Worm (Caenorhabditis elegans) whole organism, early embryonic: ENCODE results near the gene dnj-15.

ENCODE experiments used
- ama-1 ChIP-seq: fragments of 150-350 bp; optimal IDR thresholded peaks from 2 replicates; lab custom pipeline; 2014
- ets-7 ChIP-seq: sonication (generic microtip); optimal IDR thresholded peaks from 2 replicates; lab custom pipeline; 2016; ENCODE audit warnings: missing genotype, missing genetic modification characterization, missing compliant biosample characterization

DNA sequence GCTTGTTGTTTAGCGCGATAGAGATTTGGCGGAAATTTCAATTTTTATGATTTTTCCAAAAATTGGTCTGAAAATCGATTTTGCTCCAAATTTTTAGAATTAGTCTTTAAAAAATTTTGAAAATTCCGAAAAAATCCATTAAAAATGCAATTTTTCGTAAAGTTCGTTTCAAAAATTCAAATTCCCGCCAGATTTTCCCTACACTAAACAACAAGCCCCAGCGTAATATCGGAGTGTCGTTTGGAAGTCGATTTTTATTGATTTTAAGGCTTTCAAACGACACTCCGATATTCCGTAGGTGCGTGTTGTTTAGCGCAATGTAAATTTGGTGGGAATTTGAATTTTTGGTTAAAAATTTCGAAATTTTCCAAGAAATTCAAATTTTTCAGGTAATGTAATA is 471 bp downstream of the dnj-15 start:
- TF ChIP-seq ama-1 (lab: Kevin White, UChicago), result no peak
- no peak for TF ChIP-seq ets-7
